Worm (Caenorhabditis elegans) whole organism, late embryonic: Measurements from ENCODE around the gene C18H7.1.

ENCODE experiments used
- K02D7.2 ChIP-seq: sonication (generic microtip); optimal IDR thresholded peaks from 2 replicates; lab custom pipeline; 2017; ENCODE audit warnings: mild to moderate bottlenecking, missing genetic modification characterization, missing compliant biosample characterization
- lim-6 ChIP-seq: sonication (generic microtip); optimal IDR thresholded peaks from 2 replicates; lab custom pipeline; 2016; ENCODE audit warnings: missing genetic modification characterization, missing compliant biosample characterization
- nhr-11 ChIP-seq: fragments of 150-350 bp; optimal IDR thresholded peaks from 2 replicates; lab custom pipeline; 2014; ENCODE audit warnings: missing biosample characterization, missing genetic modification characterization
- pha-4 ChIP-seq: fragments of 150-350 bp; optimal IDR thresholded peaks from 2 replicates; lab custom pipeline; 2018; ENCODE audit warnings: missing biosample characterization, missing genetic modification reagents, missing genetic modification characterization
- pqm-1 ChIP-seq: sonication (generic microtip); optimal IDR thresholded peaks from 2 replicates; lab custom pipeline; 2016; ENCODE audit warnings: missing genetic modification characterization, missing compliant biosample characterization
- pros-1 ChIP-seq: fragments of 150-350 bp; optimal IDR thresholded peaks from 2 replicates; lab custom pipeline; 2014; ENCODE audit warnings: missing biosample characterization, missing genetic modification reagents, missing genetic modification characterization
- rnt-1 ChIP-seq: sonication (generic microtip); optimal IDR thresholded peaks from 2 replicates; lab custom pipeline; 2016; ENCODE audit warnings: missing genetic modification characterization, missing compliant biosample characterization

ce11 chrIV:661623-662022, 46.3 kb downstream of the C18H7.1 start:
- no peak for TF ChIP-seq pqm-1 (tag; lab: Kevin White, UChicago)
- TF ChIP-seq pha-4: no peak
- TF ChIP-seq nhr-11 (tag; lab: Kevin White, UChicago): no peak
- no peak for TF ChIP-seq rnt-1 (tag; lab: Kevin White, UChicago)
- no peak for TF ChIP-seq lim-6 (tag; lab: Kevin White, UChicago)
- no peak for TF ChIP-seq K02D7.2 (tag; lab: Kevin White, UChicago)
- no peak for TF ChIP-seq pros-1 (tag; lab: Kevin White, UChicago)
